Fruit fly (Drosophila melanogaster) whole organism, adult: ENCODE measurements around the gene CG13894.

Experiments
- Clk ChIP-seq: fragments of 200-800 bp; sonication (Bioruptor generic); optimal IDR thresholded peaks from 2 replicates; lab custom pipeline; 2017; ENCODE audit warnings: missing biosample characterization, missing genetic modification characterization
- cnc ChIP-seq, 2 experiments: fragments of >200 bp; optimal IDR thresholded peaks; 2 replicates each; lab custom pipeline; 2017

DNA sequence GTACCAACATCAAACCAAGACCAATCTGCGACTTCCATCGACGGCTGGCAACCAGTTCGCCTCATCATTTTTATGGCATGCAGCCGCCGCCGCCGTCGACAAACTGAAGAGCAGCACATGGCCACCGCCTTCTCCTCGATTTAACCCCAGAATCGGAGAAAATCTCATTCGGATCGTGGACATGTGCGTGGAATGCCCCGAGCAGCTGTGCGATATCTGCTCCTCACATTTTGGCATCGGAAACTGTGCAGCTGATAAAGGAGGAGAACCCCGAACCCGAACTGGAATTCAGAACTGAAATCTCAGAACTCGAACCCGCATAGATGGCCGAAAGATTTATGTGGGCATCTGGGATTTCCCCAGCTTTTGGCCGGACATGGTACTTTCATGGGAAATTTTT is 44.2 kb upstream of the CG13894 start:
- TF ChIP-seq Clk (GFP tag; lab: Kevin White, UChicago): no peak
- TF ChIP-seq cnc (optimal IDR thresholded peaks at IDR 0.05; lab: Kevin White, UChicago): no peak
